Fruit fly (Drosophila melanogaster) Kc167 (cell line): ENCODE results near the gene Rab6.

Experiments
- Myc ChIP-seq: fragments of >200 bp; optimal IDR thresholded peaks from 2 replicates; lab custom pipeline; 2017; ENCODE audit warnings: missing external identifiers
- Sin3A ChIP-seq: fragments of >200 bp; optimal IDR thresholded peaks from 2 replicates; lab custom pipeline; 2018; ENCODE audit warnings: missing external identifiers
- h ChIP-seq: fragments of >200 bp; optimal IDR thresholded peaks from 3 replicates; lab custom pipeline; 2018; ENCODE audit warnings: missing external identifiers
- psq ChIP-seq: fragments of >200 bp; optimal IDR thresholded peaks from 2 replicates; lab custom pipeline; 2017; ENCODE audit warnings: missing external identifiers
- ttk ChIP-seq: sonication (Bioruptor generic); optimal IDR thresholded peaks from 2 replicates; lab custom pipeline; 2017; ENCODE audit warnings: missing external identifiers

DNA sequence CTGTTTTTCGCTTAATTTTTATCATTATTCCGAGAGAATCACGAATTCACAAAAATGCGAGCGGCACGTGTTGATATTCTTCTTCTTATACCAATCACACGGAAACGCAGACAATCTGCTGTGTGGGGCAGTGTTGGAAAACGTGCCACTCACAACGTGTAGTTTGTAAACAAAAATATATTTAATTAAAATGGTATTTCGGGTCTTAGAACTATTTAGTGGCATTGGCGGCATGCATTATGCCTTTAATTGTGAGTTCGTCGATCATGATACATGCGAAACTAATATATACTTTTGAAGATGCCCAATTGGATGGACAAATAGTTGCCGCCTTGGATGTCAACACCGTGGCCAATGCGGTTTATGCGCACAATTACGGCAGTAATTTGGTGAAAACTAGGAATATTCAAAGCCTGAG is 12.5 kb downstream of the Rab6 start, which contains the start of the genes CG6712 and Mt2:
- TF ChIP-seq psq (no peak), h (lab: Kevin White, UChicago) (no peak), Myc (no peak), ttk (lab: Kevin White, UChicago) (no peak), Sin3A (lab: Kevin White, UChicago) (no peak)
